Worm (Caenorhabditis elegans) whole organism, L3 larva: ENCODE measurements around the gene T21D12.11.

Experiments used
- elt-2 ChIP-seq: sonication (generic microtip); optimal IDR thresholded peaks from 2 replicates; lab custom pipeline; 2016; ENCODE audit warnings: missing genetic modification reagents, mild to moderate bottlenecking, missing genetic modification characterization, missing compliant biosample characterization
- lin-39 ChIP-seq: fragments of 150-350 bp; optimal IDR thresholded peaks from 2 replicates; lab custom pipeline; 2018; ENCODE audit warnings: missing biosample characterization, missing genetic modification reagents, missing genetic modification characterization
- nhr-12 ChIP-seq: fragments of 150-350 bp; optimal IDR thresholded peaks from 2 replicates; lab custom pipeline; 2014; ENCODE audit warnings: missing biosample characterization, missing genetic modification characterization
- nhr-23 ChIP-seq: fragments of 150-350 bp; optimal IDR thresholded peaks from 2 replicates; lab custom pipeline; 2014; ENCODE audit warnings: missing biosample characterization, missing genetic modification reagents, missing genetic modification characterization
- nhr-237 ChIP-seq: fragments of 150-350 bp; optimal IDR thresholded peaks from 2 replicates; lab custom pipeline; 2014; ENCODE audit warnings: missing biosample characterization, missing genetic modification characterization
- nhr-28 ChIP-seq: fragments of 150-350 bp; optimal IDR thresholded peaks from 2 replicates; lab custom pipeline; 2014; ENCODE audit warnings: missing biosample characterization, missing genetic modification characterization
- nhr-67 ChIP-seq: fragments of 150-350 bp; optimal IDR thresholded peaks from 2 replicates; lab custom pipeline; 2014; ENCODE audit warnings: missing biosample characterization, missing genetic modification characterization
- pqm-1 ChIP-seq: fragments of 150-350 bp; optimal IDR thresholded peaks from 2 replicates; lab custom pipeline; 2017; ENCODE audit warnings: missing biosample characterization, missing genetic modification characterization, inconsistent platforms

Gene T21D12.11

ce11 chrIV:320380-320779 lies 51.2 kb downstream of the T21D12.11 start, which contains the start of gene dsc-4:
TSS of gene dsc-4 (minus strand) at chrIV:320544.
- TF ChIP-seq elt-2 (peak; percentile 71), lin-39 (tag; lab: Kevin White, UChicago) (no peak), pqm-1 (tag; lab: Kevin White, UChicago) (no peak), nhr-12 (tag; lab: Kevin White, UChicago) (no peak), nhr-67 (no peak), nhr-237 (tag; lab: Kevin White, UChicago) (no peak), nhr-23 (tag; lab: Kevin White, UChicago) (no peak), nhr-28 (tag; lab: Kevin White, UChicago) (no peak)
- TF ChIP-seq, all 47 proteins: peak for 1
